Worm (Caenorhabditis elegans) whole organism, L4 larva: ENCODE data around the gene hars-1.

Experiments
- F44E2.7 ChIP-seq: fragments of 200-800 bp; sonication (Bioruptor generic); IDR thresholded peaks from 2 replicates; pipeline ENCODE4 v2.1.2; 2022; ENCODE audit warnings: missing genetic modification characterization, missing compliant biosample characterization
- Y75B8A.6 ChIP-seq: fragments of 200-800 bp; sonication (Bioruptor generic); IDR thresholded peaks from 2 replicates; pipeline ENCODE4 v1.3.6; 2022; ENCODE audit warnings: missing genetic modification reagents, missing genetic modification characterization, missing compliant biosample characterization
- aha-1 ChIP-seq: fragments of 150-350 bp; peaks from one replicate; lab custom pipeline; 2014; ENCODE audit warnings: missing biosample characterization, missing genetic modification characterization
- ama-1 ChIP-seq: fragments of 150-350 bp; optimal IDR thresholded peaks from 2 replicates; lab custom pipeline; 2014; ENCODE audit warnings: inconsistent platforms, mixed read lengths
- arid-1 ChIP-seq: fragments of 200-800 bp; sonication (Bioruptor generic); conservative IDR thresholded peaks from 2 replicates; pipeline ENCODE4 v1.3.6; 2022; ENCODE audit warnings: missing genetic modification reagents, missing genetic modification characterization, missing compliant biosample characterization
- ceh-20 ChIP-seq: fragments of 200-800 bp; sonication (Bioruptor generic); IDR thresholded peaks from 2 replicates; pipeline ENCODE4 v1.3.6; 2022; ENCODE audit warnings: missing genetic modification reagents, missing genetic modification characterization, missing compliant biosample characterization
- ctbp-1 ChIP-seq: fragments of 200-800 bp; sonication (Bioruptor generic); IDR thresholded peaks from 2 replicates; pipeline ENCODE4 v1.3.6; 2022; ENCODE audit warnings: missing genetic modification reagents, missing genetic modification characterization, missing compliant biosample characterization
- daf-16 ChIP-seq, 3 experiments: sonication (generic microtip); optimal IDR thresholded peaks; 2 replicates each; lab custom pipeline; 2016 to 2017; ENCODE audit warnings: missing genetic modification characterization in 3 of 3, missing genetic modification reagents in 3 of 3, mild to moderate bottlenecking in 2 of 3, missing compliant biosample characterization in 2 of 3, missing biosample characterization in 1 of 3, moderate library complexity in 1 of 3
- daf-19 ChIP-seq: fragments of 200-800 bp; sonication (Bioruptor generic); conservative IDR thresholded peaks from 2 replicates; pipeline ENCODE4 v1.3.6; 2022; ENCODE audit warnings: missing genetic modification characterization, missing compliant biosample characterization
- dmd-6 ChIP-seq: fragments of 200-800 bp; sonication (Bioruptor generic); IDR thresholded peaks from 2 replicates; pipeline ENCODE4 v1.3.6; 2022; ENCODE audit warnings: missing genetic modification reagents, missing genetic modification characterization, missing compliant biosample characterization
- dve-1 ChIP-seq: sonication (generic microtip); optimal IDR thresholded peaks from 2 replicates; lab custom pipeline; 2017; ENCODE audit warnings: antibody characterized with exemption, mild to moderate bottlenecking, missing genetic modification characterization, missing compliant biosample characterization; ENCODE audit not compliant: insufficient read depth
- egl-27 ChIP-seq: sonication (generic microtip); optimal IDR thresholded peaks from 3 replicates; lab custom pipeline; 2017; ENCODE audit warnings: missing biosample characterization, missing genetic modification reagents, missing genetic modification characterization
- fkh-10 ChIP-seq: fragments of 150-350 bp; optimal IDR thresholded peaks from 2 replicates; lab custom pipeline; 2014; ENCODE audit warnings: missing biosample characterization, missing genetic modification reagents, missing genetic modification characterization
- fos-1 ChIP-seq: fragments of 150-350 bp; optimal IDR thresholded peaks from 2 replicates; lab custom pipeline; 2014; ENCODE audit warnings: missing biosample characterization, missing genetic modification characterization
- hlh-11 ChIP-seq: fragments of 200-800 bp; sonication (Bioruptor generic); optimal IDR thresholded peaks from 2 replicates; lab custom pipeline; 2018; ENCODE audit warnings: mild to moderate bottlenecking, missing genetic modification characterization, missing compliant biosample characterization
- hlh-30 ChIP-seq: sonication (generic microtip); optimal IDR thresholded peaks from 2 replicates; lab custom pipeline; 2017; ENCODE audit warnings: antibody characterized with exemption, mild to moderate bottlenecking, missing genetic modification characterization, missing compliant biosample characterization; ENCODE audit not compliant: insufficient read depth
- hmg-1.1 ChIP-seq: fragments of 200-800 bp; sonication (Bioruptor generic); IDR thresholded peaks from 2 replicates; pipeline ENCODE4 v1.3.6; 2022; ENCODE audit warnings: missing genetic modification reagents, missing genetic modification characterization, missing compliant biosample characterization
- lim-7 ChIP-seq: fragments of 200-800 bp; sonication (Bioruptor generic); IDR thresholded peaks from 2 replicates; pipeline ENCODE4 v1.3.6; 2022; ENCODE audit warnings: missing genetic modification characterization, missing compliant biosample characterization
- lin-38 ChIP-seq: fragments of 200-800 bp; sonication (Bioruptor generic); IDR thresholded peaks from 2 replicates; pipeline ENCODE4 v1.3.6; 2022; ENCODE audit warnings: missing genetic modification reagents, missing genetic modification characterization, missing compliant biosample characterization
- lsy-2 ChIP-seq, 2 experiments: fragments of 150-350 bp in 1 of 2; sonication (generic microtip) in 1 of 2; optimal IDR thresholded peaks; 2 replicates each; lab custom pipeline; 2014 to 2017; ENCODE audit warnings: missing biosample characterization in 2 of 2, missing genetic modification characterization in 2 of 2
- mdl-1 ChIP-seq, 2 experiments: fragments of 150-350 bp in 1 of 2; sonication (generic microtip) in 1 of 2; optimal IDR thresholded peaks; 2 replicates each; lab custom pipeline; 2014 to 2017; ENCODE audit warnings: missing biosample characterization in 2 of 2, missing genetic modification characterization in 2 of 2
- mep-1 ChIP-seq: fragments of 150-350 bp; sonication (generic microtip); optimal IDR thresholded peaks from 3 replicates; lab custom pipeline; 2014; ENCODE audit warnings: missing biosample characterization, missing genetic modification characterization
- mes-2 ChIP-seq: sonication (generic microtip); optimal IDR thresholded peaks from 2 replicates; lab custom pipeline; 2016; ENCODE audit warnings: missing genotype, mild to moderate bottlenecking, missing genetic modification characterization, missing compliant biosample characterization; ENCODE audit not compliant: poor library complexity, severe bottlenecking
- mxl-3 ChIP-seq: fragments of 200-800 bp; sonication (Bioruptor generic); optimal IDR thresholded peaks from 2 replicates; lab custom pipeline; 2018; ENCODE audit warnings: mild to moderate bottlenecking, missing genetic modification characterization, missing compliant biosample characterization
- nhr-102 ChIP-seq: sonication (generic microtip); optimal IDR thresholded peaks from 2 replicates; lab custom pipeline; 2016; ENCODE audit warnings: mild to moderate bottlenecking, missing genetic modification characterization, moderate library complexity, missing compliant biosample characterization
- nhr-111 ChIP-seq: fragments of 200-800 bp; sonication (Bioruptor generic); optimal IDR thresholded peaks from 2 replicates; lab custom pipeline; 2018; ENCODE audit warnings: mild to moderate bottlenecking, missing genetic modification characterization, missing compliant biosample characterization
- nhr-28 ChIP-seq: fragments of 150-350 bp; optimal IDR thresholded peaks from 2 replicates; lab custom pipeline; 2014; ENCODE audit warnings: missing biosample characterization, missing genetic modification characterization
- nhr-41 ChIP-seq: fragments of 200-800 bp; sonication (Bioruptor generic); IDR thresholded peaks from 2 replicates; pipeline ENCODE4 v1.3.6; 2022; ENCODE audit warnings: missing genetic modification reagents, missing genetic modification characterization, missing compliant biosample characterization
- nhr-42 ChIP-seq: fragments of 200-800 bp; sonication (Bioruptor generic); IDR thresholded peaks from 2 replicates; pipeline ENCODE4 v1.3.6; 2022; ENCODE audit warnings: missing genetic modification characterization, missing compliant biosample characterization
- nhr-6 ChIP-seq: fragments of 150-350 bp; optimal IDR thresholded peaks from 2 replicates; lab custom pipeline; 2014; ENCODE audit warnings: missing biosample characterization, missing genetic modification characterization
- nhr-77 ChIP-seq: fragments of 150-350 bp; optimal IDR thresholded peaks from 2 replicates; lab custom pipeline; 2014; ENCODE audit warnings: missing biosample characterization, missing genetic modification characterization
- php-3 ChIP-seq: fragments of 200-800 bp; sonication (Bioruptor generic); IDR thresholded peaks from 2 replicates; pipeline ENCODE4 v1.3.6; 2022; ENCODE audit warnings: missing genetic modification reagents, missing genetic modification characterization, missing compliant biosample characterization
- pqm-1 ChIP-seq: sonication (generic microtip); optimal IDR thresholded peaks from 2 replicates; lab custom pipeline; 2017; ENCODE audit warnings: missing biosample characterization, missing genetic modification characterization
- saeg-2 ChIP-seq: fragments of 200-800 bp; sonication (Bioruptor generic); IDR thresholded peaks from 2 replicates; pipeline ENCODE4 v1.3.6; 2022; ENCODE audit warnings: missing genetic modification reagents, missing genetic modification characterization, missing compliant biosample characterization
- snpc-1.2 ChIP-seq: fragments of 200-800 bp; sonication (Bioruptor generic); IDR thresholded peaks from 2 replicates; pipeline ENCODE4 v1.3.6; 2022; ENCODE audit warnings: missing genetic modification reagents, missing genetic modification characterization, missing compliant biosample characterization
- tag-97 ChIP-seq: fragments of 200-800 bp; sonication (Bioruptor generic); IDR thresholded peaks from 2 replicates; pipeline ENCODE4 v1.3.6; 2022; ENCODE audit warnings: missing genetic modification characterization, missing compliant biosample characterization
- tra-1 ChIP-seq: fragments of 200-800 bp; sonication (Bioruptor generic); IDR thresholded peaks from 2 replicates; pipeline ENCODE4 v1.3.6; 2022; ENCODE audit warnings: missing genetic modification reagents, missing genetic modification characterization, missing compliant biosample characterization
- vab-7 ChIP-seq: fragments of 200-800 bp; sonication (Bioruptor generic); IDR thresholded peaks from 2 replicates; pipeline ENCODE4 v1.3.6; 2022; ENCODE audit warnings: missing genetic modification reagents, missing genetic modification characterization, missing compliant biosample characterization

Gene hars-1

DNA sequence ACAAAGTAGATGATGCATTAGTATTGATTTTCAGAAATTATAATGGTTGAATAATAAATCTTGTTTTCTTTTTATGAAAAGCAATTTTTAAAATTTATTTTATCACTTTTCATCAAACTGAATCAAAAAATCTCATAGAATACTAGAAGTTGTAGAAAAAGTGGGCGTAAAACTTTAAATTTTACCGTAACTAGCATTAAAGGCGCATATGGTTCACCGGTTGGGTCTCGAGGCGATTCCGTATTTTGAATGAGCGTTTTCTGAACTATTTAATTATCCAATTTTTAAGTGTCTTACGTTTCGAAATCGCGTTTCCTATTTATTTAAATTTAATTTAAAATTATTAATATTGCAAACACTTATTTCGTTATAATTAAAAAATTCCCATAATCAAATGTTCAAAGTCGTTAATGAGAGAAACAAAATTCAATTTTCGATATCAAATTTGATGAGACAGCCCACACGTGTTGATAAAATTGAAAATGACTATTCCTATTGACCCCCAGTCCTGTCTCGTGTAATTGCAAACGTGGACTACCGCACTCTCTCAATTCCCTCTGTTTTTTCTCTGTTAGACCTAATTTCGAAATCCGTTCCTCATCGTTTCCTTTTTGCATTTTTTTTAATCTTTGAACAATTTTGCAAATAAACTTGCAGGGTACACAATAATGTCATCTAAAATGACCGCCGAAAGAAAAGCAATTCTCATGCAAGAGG lies at the start of gene hars-1, which contains the start of gene T11G6.2:
TSS of gene hars-1 (plus strand) at position 658 of the 717 bp plus-strand sequence.
TSS of gene T11G6.2 (minus strand) at position 197 of the 717 bp plus-strand sequence.
- TF ChIP-seq mxl-3 (peak; percentile 98), nhr-28 (tag; lab: Kevin White, UChicago) (peak; percentile 76), hlh-30 (tag; lab: Kevin White, UChicago) (peak; percentile 83), fos-1 (tag; lab: Kevin White, UChicago) (no peak), pqm-1 (tag; lab: Kevin White, UChicago) (peak; percentile 76), nhr-42 (GFP tag; lab: Robert Waterston, UW) (no peak), mdl-1 (tag; optimal IDR thresholded peaks at IDR 0.05; lab: Kevin White, UChicago) (peak in 1 of 2 experiments; percentile 81), lsy-2 (tag; optimal IDR thresholded peaks at IDR 0.05; lab: Kevin White, UChicago) (peak in 1 of 2 experiments; percentile 40), egl-27 (no peak), mep-1 (tag; lab: Kevin White, UChicago) (peak; percentile 34), nhr-111 (no peak), mes-2 (tag; lab: Kevin White, UChicago) (peak; percentile 51), dve-1 (tag; lab: Kevin White, UChicago) (peak; percentile 36), snpc-1.2 (GFP tag; lab: Robert Waterston, UW) (no peak), lin-38 (GFP tag; lab: Robert Waterston, UW) (peak; percentile 66), nhr-6 (peak; percentile 24), hlh-11 (peak; percentile 52), nhr-77 (peak; percentile 74), dmd-6 (peak; percentile 71; the same call in 1 of the 2 replicates), daf-16 (GFP tag; optimal IDR thresholded peaks at IDR 0.05; lab: Kevin White, UChicago) (no peak), daf-16 (tag; optimal IDR thresholded peaks at IDR 0.05; lab: Kevin White, UChicago) (peak; percentile 84)

DNA sequence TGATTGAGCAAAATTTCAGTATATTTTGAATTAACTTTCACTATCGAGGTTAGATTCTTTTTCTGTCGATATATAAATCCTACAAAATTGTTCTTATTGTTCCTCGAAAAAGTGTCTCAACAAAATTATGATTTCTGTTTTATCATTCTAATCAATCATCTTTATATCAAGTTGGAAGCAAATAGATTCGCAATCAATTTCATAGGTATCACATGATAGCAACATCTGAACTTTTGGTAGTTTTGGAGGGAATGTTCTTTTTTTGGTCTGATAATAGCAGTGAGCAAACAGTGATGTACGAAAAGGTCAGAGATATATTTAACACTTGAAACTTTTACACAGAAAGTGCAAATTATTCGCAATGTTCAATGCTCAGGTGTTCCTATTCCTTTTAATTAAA lies 47.9 kb upstream of the hars-1 start:
- TF ChIP-seq nhr-28 (tag; lab: Kevin White, UChicago) (peak; percentile 78), tag-97 (no peak), mxl-3 (peak; percentile 12), lim-7 (GFP tag; lab: Robert Waterston, UW) (no peak), hlh-11 (peak; percentile 52), ama-1 (lab: Kevin White, UChicago) (no peak), lsy-2 (tag; optimal IDR thresholded peaks at IDR 0.05; lab: Kevin White, UChicago) (peak in 1 of 2 experiments; percentile 26), nhr-102 (tag; lab: Kevin White, UChicago) (no peak), dmd-6 (peak; percentile 75), ctbp-1 (GFP tag; lab: Robert Waterston, UW) (no peak), arid-1 (GFP tag; lab: Robert Waterston, UW) (0 out of 2 replicates have a peak, but pooled peaks have one; percentile 21), nhr-77 (no peak), pqm-1 (tag; lab: Kevin White, UChicago) (peak; percentile 92), dve-1 (tag; lab: Kevin White, UChicago) (peak; percentile 84), vab-7 (GFP tag; lab: Robert Waterston, UW) (no peak), nhr-41 (GFP tag; lab: Robert Waterston, UW) (peak; percentile 44; the same call in 1 of the 2 replicates), fkh-10 (GFP tag; lab: Kevin White, UChicago) (no peak), tra-1 (0 out of 2 replicates have a peak, but pooled peaks have one; percentile 35), daf-19 (GFP tag; lab: Robert Waterston, UW) (no peak), mep-1 (tag; lab: Kevin White, UChicago) (peak; percentile 5), Y75B8A.6 (GFP tag; lab: Robert Waterston, UW) (no peak), F44E2.7 (GFP tag; lab: Robert Waterston, UW) (no peak), ceh-20 (GFP tag; lab: Robert Waterston, UW) (0 out of 2 replicates have a peak, but pooled peaks have one; percentile 51), daf-16 (GFP tag; optimal IDR thresholded peaks at IDR 0.05; lab: Kevin White, UChicago) (no peak), daf-16 (tag; optimal IDR thresholded peaks at IDR 0.05; lab: Kevin White, UChicago) (peak; percentile 60), hmg-1.1 (GFP tag; lab: Robert Waterston, UW) (no peak), php-3 (peak; percentile 91), lin-38 (GFP tag; lab: Robert Waterston, UW) (no peak), saeg-2 (GFP tag; lab: Robert Waterston, UW) (no peak), hlh-30 (tag; lab: Kevin White, UChicago) (peak; percentile 62), aha-1 (tag; lab: Kevin White, UChicago) (peak; percentile 85)
